Fruit fly (Drosophila melanogaster) whole organism, prepupa: Measurements from ENCODE around the gene CG17078.

Source experiments
- Blimp-1 ChIP-seq: fragments of 200-800 bp; sonication (Bioruptor generic); optimal IDR thresholded peaks from 3 replicates; lab custom pipeline; 2017; ENCODE audit warnings: missing biosample characterization, missing genetic modification characterization, mild to moderate bottlenecking, moderate library complexity, missing genetic modification reagents
- CG10631 ChIP-seq: fragments of 200-800 bp; sonication (Bioruptor generic); optimal IDR thresholded peaks from 2 replicates; lab custom pipeline; 2016; ENCODE audit warnings: missing biosample characterization, missing genetic modification characterization
- CG10669 ChIP-seq: fragments of 200-800 bp; sonication (Bioruptor generic); optimal IDR thresholded peaks from 3 replicates; lab custom pipeline; 2018; ENCODE audit warnings: missing biosample characterization, mild to moderate bottlenecking, missing genetic modification characterization, moderate library complexity
- CG11902 ChIP-seq: fragments of 200-800 bp; sonication (Bioruptor generic); optimal IDR thresholded peaks from 3 replicates; lab custom pipeline; 2016; ENCODE audit warnings: missing biosample characterization, missing genetic modification characterization
- CG15336 ChIP-seq: fragments of 200-800 bp; sonication (Bioruptor generic); IDR thresholded peaks from 2 replicates; pipeline ENCODE4 v1.3.6; 2022; ENCODE audit warnings: missing biosample characterization, missing genetic modification characterization
- CG1621 ChIP-seq: fragments of 200-800 bp; sonication (Bioruptor generic); optimal IDR thresholded peaks from 3 replicates; lab custom pipeline; 2018; ENCODE audit warnings: missing biosample characterization, mild to moderate bottlenecking, missing genetic modification characterization
- CG16779 ChIP-seq: fragments of 200-800 bp; sonication (Bioruptor generic); optimal IDR thresholded peaks from 3 replicates; lab custom pipeline; 2017; ENCODE audit warnings: missing biosample characterization, mild to moderate bottlenecking, missing genetic modification characterization
- CG3032 ChIP-seq: fragments of 200-800 bp; optimal IDR thresholded peaks from 2 replicates; lab custom pipeline; 2019; ENCODE audit warnings: missing biosample characterization, mild to moderate bottlenecking, missing genetic modification characterization, moderate library complexity
- CG31627 ChIP-seq: fragments of 200-800 bp; sonication (Bioruptor generic); optimal IDR thresholded peaks from 3 replicates; lab custom pipeline; 2016; ENCODE audit warnings: missing biosample characterization, missing genetic modification characterization
- CG32006 ChIP-seq: fragments of 200-800 bp; sonication (Bioruptor generic); optimal IDR thresholded peaks from 3 replicates; lab custom pipeline; 2017; ENCODE audit warnings: missing biosample characterization, mild to moderate bottlenecking, missing genetic modification characterization
- CG34406 ChIP-seq: fragments of 200-800 bp; sonication (Bioruptor generic); optimal IDR thresholded peaks from 3 replicates; lab custom pipeline; 2016; ENCODE audit warnings: missing biosample characterization, missing genetic modification characterization
- CG3919 ChIP-seq: fragments of 200-800 bp; sonication (Bioruptor generic); optimal IDR thresholded peaks from 3 replicates; lab custom pipeline; 2016; ENCODE audit warnings: missing biosample characterization, missing genetic modification characterization
- CG6163 ChIP-seq: fragments of 200-800 bp; sonication (Bioruptor generic); IDR thresholded peaks from 3 replicates; pipeline ENCODE4 v1.3.6; 2022; ENCODE audit warnings: missing biosample characterization, missing genetic modification characterization
- CG6276 ChIP-seq: fragments of 200-800 bp; sonication (Bioruptor generic); optimal IDR thresholded peaks from 2 replicates; lab custom pipeline; 2017; ENCODE audit warnings: missing biosample characterization, mild to moderate bottlenecking, missing genetic modification characterization
- CG6792 ChIP-seq: fragments of 200-800 bp; sonication (Bioruptor generic); optimal IDR thresholded peaks from 3 replicates; lab custom pipeline; 2016; ENCODE audit warnings: missing biosample characterization, missing genetic modification characterization
- CG6808 ChIP-seq: fragments of 200-800 bp; sonication (Bioruptor generic); optimal IDR thresholded peaks from 3 replicates; lab custom pipeline; 2017; ENCODE audit warnings: missing biosample characterization, missing genetic modification characterization, mild to moderate bottlenecking, moderate library complexity, missing genetic modification reagents
- CG6854 ChIP-seq: fragments of 200-800 bp; sonication (Bioruptor generic); optimal IDR thresholded peaks from 2 replicates; lab custom pipeline; 2017; ENCODE audit warnings: missing biosample characterization, mild to moderate bottlenecking, missing genetic modification characterization
- CG7368 ChIP-seq: fragments of 200-800 bp; sonication (Bioruptor generic); optimal IDR thresholded peaks from 3 replicates; lab custom pipeline; 2016; ENCODE audit warnings: missing biosample characterization, missing genetic modification characterization
- CG8319 ChIP-seq: fragments of 200-800 bp; sonication (Bioruptor generic); optimal IDR thresholded peaks from 3 replicates; lab custom pipeline; 2016; ENCODE audit warnings: missing biosample characterization, missing genetic modification characterization
- CG8632 ChIP-seq: fragments of 200-800 bp; sonication (Bioruptor generic); optimal IDR thresholded peaks from 3 replicates; lab custom pipeline; 2016; ENCODE audit warnings: missing biosample characterization, missing genetic modification characterization
- CG9139 ChIP-seq: fragments of 200-800 bp; sonication (Bioruptor generic); optimal IDR thresholded peaks from 3 replicates; lab custom pipeline; 2017; ENCODE audit warnings: missing biosample characterization, mild to moderate bottlenecking, missing genetic modification characterization
- Eip75B ChIP-seq: fragments of 200-800 bp; sonication (Bioruptor generic); optimal IDR thresholded peaks from 3 replicates; lab custom pipeline; 2016; ENCODE audit warnings: missing biosample characterization, missing genetic modification characterization
- Eip78C ChIP-seq: fragments of 200-800 bp; sonication (Bioruptor generic); peaks from one replicate; lab custom pipeline; 2016; ENCODE audit warnings: missing biosample characterization, missing genetic modification characterization
- Eip93F ChIP-seq: fragments of 200-800 bp; sonication (Bioruptor generic); optimal IDR thresholded peaks from 2 replicates; lab custom pipeline; 2016; ENCODE audit warnings: missing biosample characterization, mild to moderate bottlenecking, missing genetic modification characterization
- Ets21C ChIP-seq: fragments of 200-800 bp; sonication (Bioruptor generic); optimal IDR thresholded peaks from 3 replicates; lab custom pipeline; 2016; ENCODE audit warnings: missing biosample characterization, missing genetic modification characterization
- Ets96B ChIP-seq: fragments of 200-800 bp; optimal IDR thresholded peaks from 2 replicates; lab custom pipeline; 2019; ENCODE audit warnings: missing biosample characterization, mild to moderate bottlenecking, missing genetic modification characterization, moderate library complexity
- Gug ChIP-seq: fragments of 200-800 bp; sonication (Bioruptor generic); IDR thresholded peaks from 2 replicates; pipeline ENCODE4 v1.3.6; 2022; ENCODE audit warnings: missing biosample characterization, missing genetic modification characterization
- Lpt ChIP-seq: fragments of 200-800 bp; sonication (Bioruptor generic); optimal IDR thresholded peaks from 3 replicates; lab custom pipeline; 2016; ENCODE audit warnings: missing biosample characterization, missing genetic modification characterization
- Sox14 ChIP-seq: fragments of 200-800 bp; sonication (Bioruptor generic); optimal IDR thresholded peaks from 3 replicates; lab custom pipeline; 2016; ENCODE audit warnings: missing biosample characterization, missing genetic modification characterization
- Sox15 ChIP-seq: fragments of 200-800 bp; sonication (Bioruptor generic); optimal IDR thresholded peaks from 3 replicates; lab custom pipeline; 2016; ENCODE audit warnings: missing biosample characterization, missing genetic modification characterization
- achi ChIP-seq: fragments of 200-800 bp; sonication (Bioruptor generic); optimal IDR thresholded peaks from 3 replicates; lab custom pipeline; 2016; ENCODE audit warnings: missing biosample characterization, missing genetic modification characterization
- acj6 ChIP-seq: fragments of 200-800 bp; sonication (Bioruptor generic); optimal IDR thresholded peaks from 3 replicates; lab custom pipeline; 2016; ENCODE audit warnings: missing biosample characterization, missing genetic modification characterization
- dsx ChIP-seq: fragments of 200-800 bp; optimal IDR thresholded peaks from 3 replicates; lab custom pipeline; 2019; ENCODE audit warnings: missing biosample characterization, mild to moderate bottlenecking, missing genetic modification characterization, moderate library complexity; ENCODE audit not compliant: poor library complexity, severe bottlenecking
- eg ChIP-seq: fragments of 200-800 bp; sonication (Bioruptor generic); IDR thresholded peaks from 3 replicates; pipeline ENCODE4 v1.3.6; 2022; ENCODE audit warnings: missing biosample characterization, missing genetic modification characterization
- fd59A ChIP-seq: fragments of 200-800 bp; sonication (Bioruptor generic); optimal IDR thresholded peaks from 2 replicates; lab custom pipeline; 2017; ENCODE audit warnings: missing biosample characterization, mild to moderate bottlenecking, missing genetic modification characterization, missing genetic modification reagents
- fd85E ChIP-seq: fragments of 200-800 bp; sonication (Bioruptor generic); optimal IDR thresholded peaks from 3 replicates; lab custom pipeline; 2016; ENCODE audit warnings: missing biosample characterization, missing genetic modification characterization
- lz ChIP-seq: fragments of 200-800 bp; sonication (Bioruptor generic); optimal IDR thresholded peaks from 3 replicates; lab custom pipeline; 2016; ENCODE audit warnings: missing biosample characterization, missing genetic modification characterization
- net ChIP-seq: fragments of 200-800 bp; sonication (Bioruptor generic); optimal IDR thresholded peaks from 3 replicates; lab custom pipeline; 2016; ENCODE audit warnings: missing biosample characterization, missing genetic modification characterization
- pdm3 ChIP-seq: fragments of 200-800 bp; sonication (Bioruptor generic); optimal IDR thresholded peaks from 3 replicates; lab custom pipeline; 2016; ENCODE audit warnings: missing biosample characterization, missing genetic modification characterization
- salr ChIP-seq, 2 experiments: fragments of 200-800 bp; sonication (Bioruptor generic); optimal IDR thresholded peaks; 3 replicates each; lab custom pipeline; 2016 to 2018; ENCODE audit warnings: missing biosample characterization in 2 of 2, missing genetic modification characterization in 2 of 2, mild to moderate bottlenecking in 1 of 2
- spab ChIP-seq: fragments of 200-800 bp; sonication (Bioruptor generic); optimal IDR thresholded peaks from 2 replicates; lab custom pipeline; 2017; ENCODE audit warnings: missing biosample characterization, mild to moderate bottlenecking, missing genetic modification characterization, missing genetic modification reagents
- ss ChIP-seq, 2 experiments: fragments of 200-800 bp; sonication (Bioruptor generic); optimal IDR thresholded peaks; 2 replicates in 1 of 2; 3 replicates in 1 of 2; lab custom pipeline; 2017 to 2018; ENCODE audit warnings: mild to moderate bottlenecking in 2 of 2, missing biosample characterization in 2 of 2, missing genetic modification characterization in 2 of 2, moderate library complexity in 1 of 2
- topi ChIP-seq: fragments of 200-800 bp; sonication (Bioruptor generic); optimal IDR thresholded peaks from 3 replicates; lab custom pipeline; 2016; ENCODE audit warnings: missing biosample characterization, missing genetic modification characterization

CG17078 gene

dm6 chr2L:247845-248473 lies 30.1 kb downstream of the CG17078 start (continued):
- peak; percentile 46 for TF ChIP-seq Sox15 (GFP tag; lab: Kevin White, UChicago)
- TF ChIP-seq CG7368 (GFP tag; lab: Kevin White, UChicago), result peak; percentile 40
- no peak for TF ChIP-seq CG9139
- peak; percentile 61 for TF ChIP-seq net (GFP tag; lab: Kevin White, UChicago)
- TF ChIP-seq Ets96B (tag; lab: Kevin White, UChicago), result peak; percentile 67
- TF ChIP-seq CG11902 (GFP tag; lab: Kevin White, UChicago), result peak; percentile 52
- peak; percentile 56 for TF ChIP-seq CG3032
- TF ChIP-seq CG31627 (GFP tag; lab: Kevin White, UChicago), result peak; percentile 51
- TF ChIP-seq Lpt (GFP tag; lab: Kevin White, UChicago), result peak; percentile 5
- TF ChIP-seq CG16779 (tag; lab: Kevin White, UChicago), result peak; percentile 25
- peak in 1 of 2 experiments; percentile 79 for TF ChIP-seq salr (GFP tag; optimal IDR thresholded peaks at IDR 0.05; lab: Kevin White, UChicago)
- TF ChIP-seq achi, result peak; percentile 82
- peak; percentile 67 for TF ChIP-seq CG34406
- TF ChIP-seq CG1621 (tag; lab: Kevin White, UChicago), result no peak
- peak; percentile 67 for TF ChIP-seq CG3919 (GFP tag; lab: Kevin White, UChicago)
- TF ChIP-seq Eip78C, result peak; percentile 88
- peak; percentile 76 for TF ChIP-seq CG10631
- peak; percentile 39; the same call in 1 of the 2 replicates for TF ChIP-seq Gug (GFP tag; lab: Robert Waterston, UW)
- TF ChIP-seq CG10669 (GFP tag; lab: Kevin White, UChicago), result peak; percentile 69
- TF ChIP-seq CG6808, result peak; percentile 42
- TF ChIP-seq pdm3 (GFP tag; lab: Kevin White, UChicago), result peak; percentile 51
- peak; percentile 71 for TF ChIP-seq topi (GFP tag; lab: Kevin White, UChicago)
- peak; percentile 65 for TF ChIP-seq CG6276 (GFP tag; lab: Kevin White, UChicago)
- TF ChIP-seq CG8632 (GFP tag; lab: Kevin White, UChicago), result peak; percentile 65

dm6 chr2L:247432-247831 lies 30.6 kb downstream of the CG17078 start:
- no peak for TF ChIP-seq CG10631
- TF ChIP-seq ss (GFP tag; optimal IDR thresholded peaks at IDR 0.05; lab: Kevin White, UChicago), result peak in 1 of 2 experiments; percentile 43
- no peak for TF ChIP-seq acj6 (GFP tag; lab: Kevin White, UChicago)

DNA sequence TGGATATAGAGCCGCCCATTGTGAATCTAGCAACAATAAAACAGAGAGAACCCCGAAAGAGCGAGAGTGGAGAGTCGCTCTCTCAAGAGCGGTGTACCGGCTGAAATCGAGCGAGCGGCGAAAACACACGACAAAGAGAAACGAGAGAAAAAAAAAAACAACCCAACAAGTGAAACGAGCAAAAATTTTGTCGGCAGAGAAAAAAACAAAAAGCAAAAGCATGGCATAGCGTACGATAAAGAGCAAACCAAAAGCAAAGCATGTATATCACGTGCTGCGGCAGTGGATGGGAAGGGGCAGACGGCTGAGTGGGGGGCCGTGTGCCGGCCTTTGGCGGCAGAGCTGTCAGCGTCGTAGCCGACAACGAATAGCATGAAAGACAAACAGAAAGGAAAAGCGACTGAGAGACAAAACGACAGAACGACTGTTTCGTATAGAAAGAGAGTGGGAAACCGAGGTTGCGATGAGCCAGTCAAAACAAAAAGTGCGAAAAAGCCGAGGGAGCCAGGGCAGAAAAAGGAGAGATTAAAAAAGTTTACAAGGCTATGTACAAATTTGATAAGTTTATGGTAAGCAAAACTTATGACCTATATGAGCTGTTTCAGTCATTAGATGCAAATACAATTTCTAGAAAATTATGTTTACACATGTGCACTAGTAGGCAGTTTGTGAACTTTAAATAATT lies 31.2 kb downstream of the CG17078 start:
- TF ChIP-seq Ets96B (tag; lab: Kevin White, UChicago), result peak; percentile 20
- no peak for TF ChIP-seq CG31627 (GFP tag; lab: Kevin White, UChicago)
- peak; percentile 76 for TF ChIP-seq net (GFP tag; lab: Kevin White, UChicago)
- peak; percentile 81 for TF ChIP-seq CG6854 (GFP tag; lab: Kevin White, UChicago)
- TF ChIP-seq Ets21C (GFP tag; lab: Kevin White, UChicago), result no peak
- TF ChIP-seq CG3919 (GFP tag; lab: Kevin White, UChicago), result peak; percentile 56
- peak; percentile 83 for TF ChIP-seq CG15336 (GFP tag; lab: Robert Waterston, UW)
- TF ChIP-seq CG10669 (GFP tag; lab: Kevin White, UChicago), result no peak
- peak; percentile 88 for TF ChIP-seq Eip78C
- TF ChIP-seq fd59A (GFP tag; lab: Kevin White, UChicago), result no peak
- TF ChIP-seq CG6792 (GFP tag; lab: Kevin White, UChicago), result peak; percentile 40
- TF ChIP-seq CG6276 (GFP tag; lab: Kevin White, UChicago), result peak; percentile 82
- TF ChIP-seq CG16779 (tag; lab: Kevin White, UChicago), result peak; percentile 85
- no peak for TF ChIP-seq Eip93F (GFP tag; lab: Kevin White, UChicago)
- TF ChIP-seq CG32006 (GFP tag; lab: Kevin White, UChicago), result peak; percentile 37
- peak; percentile 43 for TF ChIP-seq Sox14 (GFP tag; lab: Kevin White, UChicago)
- peak; percentile 92 for TF ChIP-seq eg
- TF ChIP-seq fd85E (GFP tag; lab: Kevin White, UChicago), result no peak
- peak; percentile 79 for TF ChIP-seq CG6808
- peak; percentile 96 for TF ChIP-seq CG6163 (GFP tag; lab: Robert Waterston, UW)
- TF ChIP-seq salr (GFP tag; optimal IDR thresholded peaks at IDR 0.05; lab: Kevin White, UChicago), result peak; percentile 41 to 50
- no peak for TF ChIP-seq CG10631
- TF ChIP-seq dsx (GFP tag; lab: Kevin White, UChicago), result peak; percentile 56
- peak; percentile 8 for TF ChIP-seq CG8319 (GFP tag; lab: Kevin White, UChicago)
- peak; percentile 61 for TF ChIP-seq Eip75B (GFP tag; lab: Kevin White, UChicago)
- TF ChIP-seq lz (GFP tag; lab: Kevin White, UChicago), result no peak
- TF ChIP-seq spab (GFP tag; lab: Kevin White, UChicago), result peak; percentile 60
- TF ChIP-seq pdm3 (GFP tag; lab: Kevin White, UChicago), result no peak
- peak; percentile 14 for TF ChIP-seq CG3032
- no peak for TF ChIP-seq Blimp-1 (GFP tag; lab: Kevin White, UChicago)
- no peak for TF ChIP-seq Sox15 (GFP tag; lab: Kevin White, UChicago)
- TF ChIP-seq CG8632 (GFP tag; lab: Kevin White, UChicago), result peak; percentile 20
- TF ChIP-seq CG1621 (tag; lab: Kevin White, UChicago), result peak; percentile 75
